Fruit fly (Drosophila melanogaster) whole organism, embryonic: Measurements from ENCODE around the gene p24-1.
A peak's percentile ranks its signal among the peaks of the same experiment; 100 is the strongest.

Source experiments
- CG10959 ChIP-seq: fragments of 200-800 bp; sonication (Bioruptor generic); IDR thresholded peaks from 2 replicates; pipeline ENCODE4 v1.3.6; 2022; ENCODE audit warnings: missing biosample characterization, missing genetic modification characterization
- CG11398 ChIP-seq: fragments of 200-800 bp; sonication (Bioruptor generic); optimal IDR thresholded peaks from 2 replicates; lab custom pipeline; 2016; ENCODE audit warnings: missing biosample characterization, missing genetic modification characterization
- CG12219 ChIP-seq: fragments of 200-800 bp; sonication (Bioruptor generic); optimal IDR thresholded peaks from 3 replicates; lab custom pipeline; 2018; ENCODE audit warnings: missing biosample characterization, mild to moderate bottlenecking, missing genetic modification characterization
- CG12236 ChIP-seq: fragments of 200-800 bp; sonication (Bioruptor generic); optimal IDR thresholded peaks from 2 replicates; lab custom pipeline; 2016; ENCODE audit warnings: missing biosample characterization, missing genetic modification characterization
- CG12659 ChIP-seq: fragments of 200-800 bp; sonication (Bioruptor generic); optimal IDR thresholded peaks from 3 replicates; lab custom pipeline; 2017; ENCODE audit warnings: mild to moderate bottlenecking, missing biosample characterization, missing genetic modification reagents, missing genetic modification characterization
- CG13296 ChIP-seq: fragments of 200-800 bp; sonication (Bioruptor generic); optimal IDR thresholded peaks from 3 replicates; lab custom pipeline; 2018; ENCODE audit warnings: missing biosample characterization, mild to moderate bottlenecking, missing genetic modification characterization
- CG13894 ChIP-seq: fragments of 200-800 bp; sonication (Bioruptor generic); optimal IDR thresholded peaks from 3 replicates; lab custom pipeline; 2018; ENCODE audit warnings: missing biosample characterization, mild to moderate bottlenecking, missing genetic modification characterization, moderate library complexity
- CG15479 ChIP-seq: fragments of 200-800 bp; sonication (Bioruptor generic); optimal IDR thresholded peaks from 3 replicates; lab custom pipeline; 2019; ENCODE audit warnings: missing biosample characterization, mild to moderate bottlenecking, missing genetic modification characterization, moderate library complexity
- CG2129 ChIP-seq: fragments of 200-800 bp; sonication (Bioruptor generic); IDR thresholded peaks from 2 replicates; pipeline ENCODE4 v1.3.6; 2022; ENCODE audit warnings: missing biosample characterization, missing genetic modification characterization; ENCODE audit not compliant: partially characterized antibody
- CG3163 ChIP-seq: fragments of 200-800 bp; sonication (Bioruptor generic); optimal IDR thresholded peaks from 3 replicates; lab custom pipeline; 2016; ENCODE audit warnings: missing biosample characterization, missing genetic modification characterization
- CG3838 ChIP-seq: fragments of 200-800 bp; sonication (Bioruptor generic); optimal IDR thresholded peaks from 3 replicates; lab custom pipeline; 2016; ENCODE audit warnings: missing biosample characterization, missing genetic modification characterization
- CG4617 ChIP-seq: fragments of 200-800 bp; sonication (Bioruptor generic); optimal IDR thresholded peaks from 3 replicates; lab custom pipeline; 2016; ENCODE audit warnings: missing biosample characterization, missing genetic modification characterization, borderline replicate concordance
- CG4730 ChIP-seq: fragments of 200-800 bp; sonication (Bioruptor generic); IDR thresholded peaks from 2 replicates; pipeline ENCODE4 v1.3.6; 2022; ENCODE audit warnings: missing biosample characterization, missing genetic modification characterization
- CG8281 ChIP-seq: fragments of 200-800 bp; sonication (Bioruptor generic); optimal IDR thresholded peaks from 2 replicates; lab custom pipeline; 2018; ENCODE audit warnings: missing biosample characterization, mild to moderate bottlenecking, missing genetic modification characterization, moderate library complexity
- Camta ChIP-seq: fragments of 200-800 bp; sonication (Bioruptor generic); optimal IDR thresholded peaks from 2 replicates; lab custom pipeline; 2016; ENCODE audit warnings: missing biosample characterization, missing genetic modification characterization
- D19A ChIP-seq: fragments of 200-800 bp; optimal IDR thresholded peaks from 3 replicates; lab custom pipeline; 2019; ENCODE audit warnings: missing biosample characterization, mild to moderate bottlenecking, missing genetic modification characterization, moderate library complexity
- Doc3 ChIP-seq: fragments of 200-800 bp; sonication (Bioruptor generic); IDR thresholded peaks from 3 replicates; pipeline ENCODE4 v1.3.6; 2022; ENCODE audit warnings: missing biosample characterization, missing genetic modification characterization; ENCODE audit not compliant: partially characterized antibody
- GATAe ChIP-seq: fragments of 200-800 bp; sonication (Bioruptor generic); conservative IDR thresholded peaks from 2 replicates; pipeline ENCODE4 v1.3.6; 2022; ENCODE audit warnings: missing biosample characterization, missing genetic modification characterization
- HLH54F ChIP-seq: fragments of 200-800 bp; sonication (Bioruptor generic); optimal IDR thresholded peaks from 3 replicates; lab custom pipeline; 2016; ENCODE audit warnings: missing biosample characterization, missing genetic modification characterization
- Hr78 ChIP-seq, 2 experiments: fragments of 200-800 bp in 1 of 2; fragments of >200 bp in 1 of 2; sonication (Bioruptor generic) in 1 of 2; optimal IDR thresholded peaks; 2 replicates each; lab custom pipeline; 2017 to 2019; ENCODE audit warnings: missing biosample characterization in 2 of 2, missing genetic modification characterization in 2 of 2, mild to moderate bottlenecking in 1 of 2, moderate library complexity in 1 of 2
- Hsf ChIP-seq: fragments of 200-800 bp; sonication (Bioruptor generic); optimal IDR thresholded peaks from 3 replicates; lab custom pipeline; 2016; ENCODE audit warnings: missing biosample characterization, missing genetic modification characterization
- Lpt ChIP-seq: fragments of >200 bp; optimal IDR thresholded peaks from 2 replicates; lab custom pipeline; 2018; ENCODE audit warnings: missing biosample characterization, missing genetic modification characterization
- Mad ChIP-seq: fragments of 200-800 bp; sonication (Bioruptor generic); optimal IDR thresholded peaks from 2 replicates; lab custom pipeline; 2016; ENCODE audit warnings: missing biosample characterization, missing genetic modification characterization
- Mes4 ChIP-seq: fragments of 200-800 bp; sonication (Bioruptor generic); optimal IDR thresholded peaks from 2 replicates; lab custom pipeline; 2016; ENCODE audit warnings: missing biosample characterization, missing genetic modification characterization
- Neu2 ChIP-seq: fragments of 200-800 bp; sonication (Bioruptor generic); optimal IDR thresholded peaks from 3 replicates; lab custom pipeline; 2016; ENCODE audit warnings: missing biosample characterization, missing genetic modification characterization, borderline replicate concordance
- Nf-YB ChIP-seq: fragments of 200-800 bp; sonication (Bioruptor generic); optimal IDR thresholded peaks from 3 replicates; lab custom pipeline; 2019; ENCODE audit warnings: missing biosample characterization, mild to moderate bottlenecking, missing genetic modification characterization, moderate library complexity
- Nf-YC ChIP-seq: fragments of 200-800 bp; optimal IDR thresholded peaks from 3 replicates; lab custom pipeline; 2019; ENCODE audit warnings: missing biosample characterization, mild to moderate bottlenecking, missing genetic modification characterization, moderate library complexity
- Pdp1 ChIP-seq, 2 experiments: fragments of 200-800 bp; sonication (Bioruptor generic); optimal IDR thresholded peaks; 3 replicates each; lab custom pipeline; 2016; ENCODE audit warnings: missing biosample characterization in 2 of 2, missing genetic modification characterization in 2 of 2, mild to moderate bottlenecking in 1 of 2, moderate library complexity in 1 of 2
- Poxn ChIP-seq: fragments of 200-800 bp; sonication (Bioruptor generic); IDR thresholded peaks from 2 replicates; pipeline ENCODE4 v1.3.6; 2022; ENCODE audit warnings: missing biosample characterization, missing genetic modification characterization
- Side ChIP-seq: fragments of 200-800 bp; sonication (Bioruptor generic); optimal IDR thresholded peaks from 2 replicates; lab custom pipeline; 2016; ENCODE audit warnings: missing biosample characterization, missing genetic modification characterization
- Sry-δ ChIP-seq: fragments of 200-800 bp; sonication (Bioruptor generic); optimal IDR thresholded peaks from 2 replicates; lab custom pipeline; 2016; ENCODE audit warnings: missing biosample characterization, missing genetic modification characterization
- Vsx1 ChIP-seq: fragments of 200-800 bp; sonication (Bioruptor generic); optimal IDR thresholded peaks from 2 replicates; lab custom pipeline; 2017; ENCODE audit warnings: missing biosample characterization, mild to moderate bottlenecking, missing genetic modification characterization, missing genetic modification reagents
- ash1 ChIP-seq: fragments of 200-800 bp; sonication (Bioruptor generic); optimal IDR thresholded peaks from 2 replicates; lab custom pipeline; 2018; ENCODE audit warnings: missing biosample characterization, mild to moderate bottlenecking, missing genetic modification characterization
- bbx ChIP-seq: fragments of 200-800 bp; sonication (Bioruptor generic); IDR thresholded peaks from 2 replicates; pipeline ENCODE4 v1.3.6; 2022; ENCODE audit warnings: missing biosample characterization, missing genetic modification characterization; ENCODE audit not compliant: partially characterized antibody
- br ChIP-seq: fragments of >200 bp; optimal IDR thresholded peaks from 2 replicates; lab custom pipeline; 2017
- chif ChIP-seq, 2 experiments: fragments of 200-800 bp; sonication (Bioruptor generic); optimal IDR thresholded peaks; 3 replicates each; lab custom pipeline; 2016; ENCODE audit warnings: missing biosample characterization in 2 of 2, missing genetic modification characterization in 2 of 2
- da ChIP-seq: fragments of 200-800 bp; sonication (Bioruptor generic); optimal IDR thresholded peaks from 2 replicates; lab custom pipeline; 2016; ENCODE audit warnings: missing biosample characterization, missing genetic modification characterization
- dysf ChIP-seq: fragments of 200-800 bp; sonication (Bioruptor generic); IDR thresholded peaks from 3 replicates; pipeline ENCODE4 v1.3.6; 2022; ENCODE audit warnings: missing biosample characterization, missing genetic modification characterization
- emc ChIP-seq: fragments of 200-800 bp; sonication (Bioruptor generic); optimal IDR thresholded peaks from 2 replicates; lab custom pipeline; 2016; ENCODE audit warnings: missing biosample characterization, missing genetic modification characterization
- ems ChIP-seq: fragments of 200-800 bp; sonication (Bioruptor generic); optimal IDR thresholded peaks from 3 replicates; lab custom pipeline; 2016; ENCODE audit warnings: missing biosample characterization, missing genetic modification characterization
- exex ChIP-seq: fragments of 200-800 bp; sonication (Bioruptor generic); optimal IDR thresholded peaks from 4 replicates; lab custom pipeline; 2018; ENCODE audit warnings: missing biosample characterization, mild to moderate bottlenecking, missing genetic modification characterization, moderate library complexity
- gce ChIP-seq: fragments of 200-800 bp; sonication (Bioruptor generic); IDR thresholded peaks from 3 replicates; pipeline ENCODE4 v1.3.6; 2022; ENCODE audit warnings: missing biosample characterization, missing genetic modification characterization
- grn ChIP-seq: fragments of 200-800 bp; sonication (Bioruptor generic); optimal IDR thresholded peaks from 3 replicates; lab custom pipeline; 2017; ENCODE audit warnings: missing biosample characterization, missing genetic modification characterization
- ham ChIP-seq: fragments of 200-800 bp; sonication (Bioruptor generic); IDR thresholded peaks from 2 replicates; pipeline ENCODE4 v1.3.6; 2022; ENCODE audit warnings: missing biosample characterization, missing genetic modification characterization
- jigr1 ChIP-seq: fragments of 200-800 bp; sonication (Bioruptor generic); IDR thresholded peaks from 3 replicates; pipeline ENCODE4 v1.3.6; 2022; ENCODE audit warnings: missing biosample characterization, missing genetic modification characterization
- jumu ChIP-seq: fragments of 200-800 bp; sonication (Bioruptor generic); optimal IDR thresholded peaks from 3 replicates; lab custom pipeline; 2016; ENCODE audit warnings: missing biosample characterization, missing genetic modification characterization
- kah ChIP-seq: fragments of 200-800 bp; sonication (Bioruptor generic); optimal IDR thresholded peaks from 2 replicates; lab custom pipeline; 2018; ENCODE audit warnings: missing biosample characterization, mild to moderate bottlenecking, missing genetic modification characterization
- klu ChIP-seq: fragments of 200-800 bp; sonication (Bioruptor generic); IDR thresholded peaks from 2 replicates; pipeline ENCODE4 v1.3.6; 2022; ENCODE audit warnings: missing biosample characterization, missing genetic modification characterization
- trem ChIP-seq: fragments of 200-800 bp; optimal IDR thresholded peaks from 3 replicates; lab custom pipeline; 2019; ENCODE audit warnings: missing biosample characterization, mild to moderate bottlenecking, missing genetic modification characterization, moderate library complexity
- zen ChIP-seq: fragments of 200-800 bp; sonication (Bioruptor generic); optimal IDR thresholded peaks from 3 replicates; lab custom pipeline; 2018; ENCODE audit warnings: missing biosample characterization, mild to moderate bottlenecking, missing genetic modification characterization, moderate library complexity

p24-1 gene

dm6 chrX:11854758-11855465 is 2.6 kb upstream of the p24-1 start, which contains the start of the genes CG10347 and ATP7 (continued):
- TF ChIP-seq klu (no peak), CG4617 (peak; percentile 23), jigr1 (GFP tag; lab: Robert Waterston, UW) (no peak), CG13296 (peak; percentile 6), CG8281 (no peak), ems (GFP tag; lab: Kevin White, UChicago) (peak; percentile 40), HLH54F (GFP tag; lab: Kevin White, UChicago) (peak; percentile 55), CG3163 (peak; percentile 37), Nf-YC (tag; lab: Kevin White, UChicago) (peak; percentile 50), Vsx1 (GFP tag; lab: Kevin White, UChicago) (peak; percentile 20), Neu2 (GFP tag; lab: Kevin White, UChicago) (no peak), D19A (tag; lab: Kevin White, UChicago) (no peak), Mad (GFP tag; lab: Kevin White, UChicago) (peak; percentile 10), gce (GFP tag; lab: Robert Waterston, UW) (no peak), grn (GFP tag; lab: Kevin White, UChicago) (peak; percentile 60), Hr78 (GFP tag; optimal IDR thresholded peaks at IDR 0.05; lab: Kevin White, UChicago) (no peak), CG4730 (GFP tag; lab: Robert Waterston, UW) (no peak), Doc3 (GFP tag; lab: Robert Waterston, UW) (peak; percentile 91), exex (tag; lab: Kevin White, UChicago) (peak; percentile 16), CG13894 (tag; lab: Kevin White, UChicago) (peak; percentile 11), CG12219 (GFP tag; lab: Kevin White, UChicago) (no peak), Mes4 (GFP tag; lab: Kevin White, UChicago) (peak; percentile 8), CG11398 (no peak), CG3838 (GFP tag; lab: Kevin White, UChicago) (no peak), zen (tag; lab: Kevin White, UChicago) (no peak), kah (GFP tag; lab: Kevin White, UChicago) (no peak), chif (GFP tag; optimal IDR thresholded peaks at IDR 0.05; lab: Kevin White, UChicago) (no peak), Lpt (GFP tag; lab: Kevin White, UChicago) (no peak), Hsf (GFP tag; lab: Kevin White, UChicago) (peak; percentile 39), ham (GFP tag; lab: Robert Waterston, UW) (no peak), Poxn (GFP tag; lab: Robert Waterston, UW) (no peak), CG2129 (GFP tag; lab: Robert Waterston, UW) (peak; percentile 87), emc (GFP tag; lab: Kevin White, UChicago) (no peak), Sry-δ (GFP tag; lab: Kevin White, UChicago) (peak; percentile 97), dysf (GFP tag; lab: Robert Waterston, UW) (no peak), CG15479 (GFP tag; lab: Kevin White, UChicago) (no peak), CG10959 (GFP tag; lab: Robert Waterston, UW) (no peak), CG12236 (GFP tag; lab: Kevin White, UChicago) (no peak), Nf-YB (GFP tag; lab: Kevin White, UChicago) (no peak), ash1 (GFP tag; lab: Kevin White, UChicago) (no peak), Camta (GFP tag; lab: Kevin White, UChicago) (no peak), Pdp1 (GFP tag; optimal IDR thresholded peaks at IDR 0.05; lab: Kevin White, UChicago) (peak; percentile 11 to 40), br (lab: Kevin White, UChicago) (no peak), CG12659 (GFP tag; lab: Kevin White, UChicago) (peak; percentile 59), GATAe (GFP tag; lab: Robert Waterston, UW) (no peak), da (GFP tag; lab: Kevin White, UChicago) (no peak), trem (tag; lab: Kevin White, UChicago) (peak; percentile 40), jumu (GFP tag; lab: Kevin White, UChicago) (peak; percentile 44), bbx (GFP tag; lab: Robert Waterston, UW) (peak; percentile 84), Side (no peak)
